Worm (Caenorhabditis elegans): ENCODE measurements around the gene sdz-36.

The sdz-36 gene

ce11 chrIV:9669969-9670368, 20.8 kb upstream of the sdz-36 start (continued):
- TF ChIP-seq unc-130 (tag; optimal IDR thresholded peaks at IDR 0.05) (no peak), tbx-2 (tag; optimal IDR thresholded peaks at IDR 0.05) (peak; percentile 35), ztf-11 (tag; optimal IDR thresholded peaks at IDR 0.05) (no peak), nhr-19 (GFP tag; conservative IDR thresholded peaks at IDR 0.05) (peak; percentile 73), sup-37 (GFP tag; optimal IDR thresholded peaks at IDR 0.05) (no peak), rnt-1 (tag; optimal IDR thresholded peaks at IDR 0.05) (peak; percentile 67), ama-1 (optimal IDR thresholded peaks at IDR 0.05) (peak; percentile 9), mep-1 (tag; optimal IDR thresholded peaks at IDR 0.05) (peak; percentile 88), lin-15B (tag; optimal IDR thresholded peaks at IDR 0.05) (no peak), lsy-2 (tag; optimal IDR thresholded peaks at IDR 0.05) (peak; percentile 35 to 70), C16A3.4 (tag; optimal IDR thresholded peaks at IDR 0.05) (no peak), C04F5.9 (tag; optimal IDR thresholded peaks at IDR 0.05) (peak; percentile 24), pag-3 (tag; optimal IDR thresholded peaks at IDR 0.05; ENCODE audit: borderline replicate concordance, insufficient read depth) (no peak), ceh-90 (tag; optimal IDR thresholded peaks at IDR 0.05) (no peak), lin-13 (GFP tag; optimal IDR thresholded peaks at IDR 0.05) (peak; percentile 1), ceh-88 (GFP tag; IDR thresholded peaks at IDR 0.05) (no peak), tlp-1 (tag; optimal IDR thresholded peaks at IDR 0.05) (no peak), fkh-4 (tag; optimal IDR thresholded peaks at IDR 0.05; ENCODE audit: borderline replicate concordance) (no peak), alr-1 (tag; optimal IDR thresholded peaks at IDR 0.05; ENCODE audit: borderline replicate concordance) (no peak), blmp-1 (tag; optimal IDR thresholded peaks at IDR 0.05) (peak; percentile 77), aha-1 (tag; optimal IDR thresholded peaks at IDR 0.05) (no peak), aly-2 (tag; optimal IDR thresholded peaks at IDR 0.05) (no peak), snpc-4 (tag; optimal IDR thresholded peaks at IDR 0.05) (no peak), Y116A8C.19 (tag; optimal IDR thresholded peaks at IDR 0.05; ENCODE audit: borderline replicate concordance) (no peak), dsc-1 (tag; optimal IDR thresholded peaks at IDR 0.05) (no peak), mab-9 (GFP tag; IDR thresholded peaks at IDR 0.05) (no peak), ets-5 (GFP tag; IDR thresholded peaks at IDR 0.05) (no peak), elt-3 (tag; optimal IDR thresholded peaks at IDR 0.05) (peak in 2 of 6 experiments; percentile 2 to 68), ceh-8 (GFP tag; optimal IDR thresholded peaks at IDR 0.05) (no peak), mdl-1 (tag; optimal IDR thresholded peaks at IDR 0.05) (peak; percentile 8 to 70), nhr-28 (tag; optimal IDR thresholded peaks at IDR 0.05) (no peak), nhr-237 (tag; optimal IDR thresholded peaks at IDR 0.05) (no peak), lir-3 (tag; optimal IDR thresholded peaks at IDR 0.05; ENCODE audit: poor library complexity) (peak; percentile 19), jun-1 (tag; optimal IDR thresholded peaks at IDR 0.05) (peak; percentile 56), elt-2 (tag; optimal IDR thresholded peaks at IDR 0.05) (no peak), egl-13 (tag; optimal IDR thresholded peaks at IDR 0.05) (no peak), F16B12.6 (tag; optimal IDR thresholded peaks at IDR 0.05) (no peak), C34B4.2 (tag; optimal IDR thresholded peaks at IDR 0.05) (no peak), mef-2 (tag; optimal IDR thresholded peaks at IDR 0.05) (no peak), unc-86 (tag; optimal IDR thresholded peaks at IDR 0.05) (no peak), fkh-8 (tag; optimal IDR thresholded peaks at IDR 0.05) (no peak), lin-39 (tag; optimal IDR thresholded peaks at IDR 0.05) (peak; percentile 30), dpl-1 (GFP tag; optimal IDR thresholded peaks at IDR 0.05) (peak; percentile 25 to 42 (median 38)), fkh-10 (GFP tag; optimal IDR thresholded peaks at IDR 0.05) (no peak), hpl-2 (GFP tag; optimal IDR thresholded peaks at IDR 0.05) (no peak), ceh-82 (tag; optimal IDR thresholded peaks at IDR 0.05) (peak in 2 of 3 experiments; percentile 1 to 31), grh-1 (GFP tag; IDR thresholded peaks at IDR 0.05) (peak; percentile 79), pqm-1 (tag; optimal IDR thresholded peaks at IDR 0.05) (no peak), zip-4 (GFP tag; optimal IDR thresholded peaks at IDR 0.05) (no peak), efl-1 (optimal IDR thresholded peaks at IDR 0.05) (peak; percentile 51 to 56), efl-1 (GFP tag; optimal IDR thresholded peaks at IDR 0.05 in 1 of 2) (peak; percentile 30 to 95), nhr-90 (tag; optimal IDR thresholded peaks at IDR 0.05; ENCODE audit: poor library complexity) (peak; percentile 74), hlh-4 (tag; optimal IDR thresholded peaks at IDR 0.05) (no peak)

Measured in whole organism, L1 larva.